Fruit fly (Drosophila melanogaster) whole organism, embryonic: Measurements from ENCODE around the gene tup.

ENCODE experiments used
- Aef1 ChIP-seq: fragments of 200-800 bp; sonication (Bioruptor generic); IDR thresholded peaks from 3 replicates; pipeline ENCODE4 v1.3.6; 2022; ENCODE audit warnings: missing biosample characterization, missing genetic modification characterization
- CG11247 ChIP-seq: fragments of 200-800 bp; sonication (Bioruptor generic); IDR thresholded peaks from 2 replicates; pipeline ENCODE4 v1.3.6; 2022; ENCODE audit warnings: missing biosample characterization, missing genetic modification characterization
- CG11504 ChIP-seq: fragments of 200-800 bp; sonication (Bioruptor generic); optimal IDR thresholded peaks from 3 replicates; lab custom pipeline; 2019; ENCODE audit warnings: missing biosample characterization, mild to moderate bottlenecking, missing genetic modification characterization, moderate library complexity
- CG11695 ChIP-seq: fragments of 200-800 bp; sonication (Bioruptor generic); IDR thresholded peaks from 3 replicates; pipeline ENCODE4 v1.3.6; 2022; ENCODE audit warnings: missing biosample characterization, missing genetic modification characterization
- CG12071 ChIP-seq: fragments of 200-800 bp; sonication (Bioruptor generic); optimal IDR thresholded peaks from 3 replicates; lab custom pipeline; 2018; ENCODE audit warnings: missing biosample characterization, mild to moderate bottlenecking, missing genetic modification characterization
- CG12219 ChIP-seq: fragments of 200-800 bp; sonication (Bioruptor generic); optimal IDR thresholded peaks from 3 replicates; lab custom pipeline; 2018; ENCODE audit warnings: missing biosample characterization, mild to moderate bottlenecking, missing genetic modification characterization
- CG12659 ChIP-seq: fragments of 200-800 bp; sonication (Bioruptor generic); optimal IDR thresholded peaks from 3 replicates; lab custom pipeline; 2017; ENCODE audit warnings: mild to moderate bottlenecking, missing biosample characterization, missing genetic modification reagents, missing genetic modification characterization
- CG14710 ChIP-seq: fragments of 200-800 bp; sonication (Bioruptor generic); optimal IDR thresholded peaks from 3 replicates; lab custom pipeline; 2019; ENCODE audit warnings: missing biosample characterization, mild to moderate bottlenecking, missing genetic modification characterization, moderate library complexity
- CG15269 ChIP-seq: fragments of 200-800 bp; sonication (Bioruptor generic); optimal IDR thresholded peaks from 2 replicates; lab custom pipeline; 2018; ENCODE audit warnings: missing biosample characterization, mild to moderate bottlenecking, missing genetic modification characterization, moderate library complexity
- CG17186 ChIP-seq: fragments of 200-800 bp; sonication (Bioruptor generic); optimal IDR thresholded peaks from 3 replicates; lab custom pipeline; 2017; ENCODE audit warnings: missing biosample characterization, missing genetic modification reagents, missing genetic modification characterization
- CG17359 ChIP-seq: fragments of 200-800 bp; sonication (Bioruptor generic); optimal IDR thresholded peaks from 3 replicates; lab custom pipeline; 2018; ENCODE audit warnings: missing biosample characterization, mild to moderate bottlenecking, missing genetic modification characterization, moderate library complexity
- CG17612 ChIP-seq: fragments of 200-800 bp; sonication (Bioruptor generic); IDR thresholded peaks from 2 replicates; pipeline ENCODE4 v1.3.6; 2022; ENCODE audit warnings: missing biosample characterization, missing genetic modification characterization
- CG1832 ChIP-seq: fragments of 200-800 bp; sonication (Bioruptor generic); optimal IDR thresholded peaks from 2 replicates; lab custom pipeline; 2017; ENCODE audit warnings: missing biosample characterization, mild to moderate bottlenecking, missing genetic modification characterization, inconsistent platforms
- CG30020 ChIP-seq: fragments of 200-800 bp; optimal IDR thresholded peaks from 2 replicates; lab custom pipeline; 2019; ENCODE audit warnings: missing biosample characterization, mild to moderate bottlenecking, missing genetic modification characterization, moderate library complexity
- CG32532 ChIP-seq: fragments of 200-800 bp; sonication (Bioruptor generic); IDR thresholded peaks from 2 replicates; pipeline ENCODE4 v1.3.6; 2022; ENCODE audit warnings: missing biosample characterization, missing genetic modification characterization
- CG32767 ChIP-seq: fragments of 200-800 bp; sonication (Bioruptor generic); IDR thresholded peaks from 2 replicates; pipeline ENCODE4 v1.3.6; 2022; ENCODE audit warnings: missing biosample characterization, missing genetic modification characterization
- CG4328 ChIP-seq: fragments of 200-800 bp; sonication (Bioruptor generic); optimal IDR thresholded peaks from 3 replicates; lab custom pipeline; 2017; ENCODE audit warnings: missing biosample characterization, missing genetic modification reagents, missing genetic modification characterization
- CG5953 ChIP-seq: fragments of 200-800 bp; sonication (Bioruptor generic); IDR thresholded peaks from 2 replicates; pipeline ENCODE4 v1.3.6; 2022; ENCODE audit warnings: missing biosample characterization, missing genetic modification characterization
- CG6683 ChIP-seq: fragments of 200-800 bp; sonication (Bioruptor generic); optimal IDR thresholded peaks from 2 replicates; lab custom pipeline; 2017; ENCODE audit warnings: missing biosample characterization, mild to moderate bottlenecking, missing genetic modification characterization, missing genetic modification reagents
- CG6689 ChIP-seq: fragments of 200-800 bp; sonication (Bioruptor generic); IDR thresholded peaks from 2 replicates; pipeline ENCODE4 v1.3.6; 2022; ENCODE audit warnings: missing biosample characterization, missing genetic modification characterization
- CG6765 ChIP-seq: fragments of 200-800 bp; sonication (Bioruptor generic); optimal IDR thresholded peaks from 3 replicates; lab custom pipeline; 2017; ENCODE audit warnings: missing biosample characterization, mild to moderate bottlenecking, missing genetic modification characterization
- CG6854 ChIP-seq: fragments of 200-800 bp; sonication (Bioruptor generic); optimal IDR thresholded peaks from 3 replicates; lab custom pipeline; 2017; ENCODE audit warnings: missing biosample characterization, mild to moderate bottlenecking, missing genetic modification characterization
- CG7963 ChIP-seq: fragments of 200-800 bp; sonication (Bioruptor generic); IDR thresholded peaks from 3 replicates; pipeline ENCODE4 v1.3.6; 2022; ENCODE audit warnings: missing biosample characterization, missing genetic modification characterization; ENCODE audit not compliant: partially characterized antibody
- CG9876 ChIP-seq: fragments of 200-800 bp; sonication (Bioruptor generic); optimal IDR thresholded peaks from 2 replicates; lab custom pipeline; 2016; ENCODE audit warnings: missing biosample characterization, missing genetic modification characterization
- CoRest ChIP-seq: fragments of 200-800 bp; sonication (Bioruptor generic); optimal IDR thresholded peaks from 3 replicates; lab custom pipeline; 2018; ENCODE audit warnings: missing biosample characterization, mild to moderate bottlenecking, missing genetic modification characterization, moderate library complexity
- D19A ChIP-seq: fragments of 200-800 bp; optimal IDR thresholded peaks from 3 replicates; lab custom pipeline; 2019; ENCODE audit warnings: missing biosample characterization, mild to moderate bottlenecking, missing genetic modification characterization, moderate library complexity
- Fer1 ChIP-seq: fragments of 200-800 bp; sonication (Bioruptor generic); optimal IDR thresholded peaks from 2 replicates; lab custom pipeline; 2017; ENCODE audit warnings: missing biosample characterization, mild to moderate bottlenecking, missing genetic modification characterization
- H2.0 ChIP-seq: fragments of 200-800 bp; sonication (Bioruptor generic); IDR thresholded peaks from 2 replicates; pipeline ENCODE4 v1.3.6; 2022; ENCODE audit warnings: missing biosample characterization, missing genetic modification characterization
- Hmx ChIP-seq: fragments of 200-800 bp; sonication (Bioruptor generic); optimal IDR thresholded peaks from 2 replicates; lab custom pipeline; 2016; ENCODE audit warnings: missing biosample characterization, missing genetic modification characterization
- Hr3 ChIP-seq: fragments of 200-800 bp; sonication (Bioruptor generic); optimal IDR thresholded peaks from 3 replicates; lab custom pipeline; 2016; ENCODE audit warnings: missing biosample characterization, missing genetic modification characterization
- Neu2 ChIP-seq: fragments of 200-800 bp; sonication (Bioruptor generic); optimal IDR thresholded peaks from 3 replicates; lab custom pipeline; 2016; ENCODE audit warnings: missing biosample characterization, missing genetic modification characterization, borderline replicate concordance
- Optix ChIP-seq: fragments of 200-800 bp; sonication (Bioruptor generic); IDR thresholded peaks from 3 replicates; pipeline ENCODE4 v1.3.6; 2022; ENCODE audit warnings: missing biosample characterization, missing genetic modification characterization
- Sin3A ChIP-seq: fragments of >200 bp; optimal IDR thresholded peaks from 2 replicates; lab custom pipeline; 2018
- Sox102F ChIP-seq: fragments of 200-800 bp; sonication (Bioruptor generic); optimal IDR thresholded peaks from 2 replicates; lab custom pipeline; 2018; ENCODE audit warnings: missing biosample characterization, mild to moderate bottlenecking, missing genetic modification characterization, moderate library complexity
- Xbp1 ChIP-seq: fragments of 200-800 bp; sonication (Bioruptor generic); optimal IDR thresholded peaks from 3 replicates; lab custom pipeline; 2016; ENCODE audit warnings: missing biosample characterization, mild to moderate bottlenecking, missing genetic modification characterization
- al ChIP-seq: fragments of 200-800 bp; sonication (Bioruptor generic); IDR thresholded peaks from 2 replicates; pipeline ENCODE4 v1.3.6; 2022; ENCODE audit warnings: missing biosample characterization, missing genetic modification characterization
- chinmo ChIP-seq: fragments of 200-800 bp; sonication (Bioruptor generic); IDR thresholded peaks from 4 replicates; pipeline ENCODE4 v1.3.6; 2022; ENCODE audit warnings: missing biosample characterization, missing genetic modification characterization; ENCODE audit not compliant: partially characterized antibody
- disco-r ChIP-seq: fragments of 200-800 bp; sonication (Bioruptor generic); optimal IDR thresholded peaks from 2 replicates; lab custom pipeline; 2016; ENCODE audit warnings: missing biosample characterization, missing genetic modification characterization
- dmrt11E ChIP-seq: fragments of 200-800 bp; sonication (Bioruptor generic); optimal IDR thresholded peaks from 3 replicates; lab custom pipeline; 2018; ENCODE audit warnings: missing biosample characterization, mild to moderate bottlenecking, missing genetic modification characterization, moderate library complexity
- emc ChIP-seq: fragments of 200-800 bp; sonication (Bioruptor generic); optimal IDR thresholded peaks from 2 replicates; lab custom pipeline; 2016; ENCODE audit warnings: missing biosample characterization, missing genetic modification characterization
- ewg ChIP-seq: fragments of 200-800 bp; sonication (Bioruptor generic); optimal IDR thresholded peaks from 3 replicates; lab custom pipeline; 2017; ENCODE audit warnings: mild to moderate bottlenecking, missing biosample characterization, missing genetic modification reagents, missing genetic modification characterization
- fru ChIP-seq: fragments of >200 bp; optimal IDR thresholded peaks from 2 replicates; lab custom pipeline; 2017
- h ChIP-seq: fragments of >200 bp; optimal IDR thresholded peaks from 2 replicates; lab custom pipeline; 2017
- her ChIP-seq: fragments of 200-800 bp; sonication (Bioruptor generic); optimal IDR thresholded peaks from 2 replicates; lab custom pipeline; 2016; ENCODE audit warnings: missing biosample characterization, missing genetic modification characterization
- ken ChIP-seq: fragments of 200-800 bp; sonication (Bioruptor generic); IDR thresholded peaks from 3 replicates; pipeline ENCODE4 v1.3.6; 2022; ENCODE audit warnings: missing biosample characterization, missing genetic modification characterization
- pnt ChIP-seq: fragments of 200-800 bp; sonication (Bioruptor generic); optimal IDR thresholded peaks from 3 replicates; lab custom pipeline; 2016; ENCODE audit warnings: missing biosample characterization, missing genetic modification characterization
- sd ChIP-seq: fragments of 200-800 bp; sonication (Bioruptor generic); optimal IDR thresholded peaks from 3 replicates; lab custom pipeline; 2018; ENCODE audit warnings: missing biosample characterization, mild to moderate bottlenecking, missing genetic modification characterization, moderate library complexity
- vfl ChIP-seq: fragments of 200-800 bp; sonication (Bioruptor generic); optimal IDR thresholded peaks from 2 replicates; lab custom pipeline; 2016; ENCODE audit warnings: missing biosample characterization, missing genetic modification characterization
- zfh1 ChIP-seq: fragments of 200-800 bp; sonication (Bioruptor generic); IDR thresholded peaks from 3 replicates; pipeline ENCODE4 v1.3.6; 2022; ENCODE audit warnings: missing biosample characterization, missing genetic modification characterization

tup gene

DNA sequence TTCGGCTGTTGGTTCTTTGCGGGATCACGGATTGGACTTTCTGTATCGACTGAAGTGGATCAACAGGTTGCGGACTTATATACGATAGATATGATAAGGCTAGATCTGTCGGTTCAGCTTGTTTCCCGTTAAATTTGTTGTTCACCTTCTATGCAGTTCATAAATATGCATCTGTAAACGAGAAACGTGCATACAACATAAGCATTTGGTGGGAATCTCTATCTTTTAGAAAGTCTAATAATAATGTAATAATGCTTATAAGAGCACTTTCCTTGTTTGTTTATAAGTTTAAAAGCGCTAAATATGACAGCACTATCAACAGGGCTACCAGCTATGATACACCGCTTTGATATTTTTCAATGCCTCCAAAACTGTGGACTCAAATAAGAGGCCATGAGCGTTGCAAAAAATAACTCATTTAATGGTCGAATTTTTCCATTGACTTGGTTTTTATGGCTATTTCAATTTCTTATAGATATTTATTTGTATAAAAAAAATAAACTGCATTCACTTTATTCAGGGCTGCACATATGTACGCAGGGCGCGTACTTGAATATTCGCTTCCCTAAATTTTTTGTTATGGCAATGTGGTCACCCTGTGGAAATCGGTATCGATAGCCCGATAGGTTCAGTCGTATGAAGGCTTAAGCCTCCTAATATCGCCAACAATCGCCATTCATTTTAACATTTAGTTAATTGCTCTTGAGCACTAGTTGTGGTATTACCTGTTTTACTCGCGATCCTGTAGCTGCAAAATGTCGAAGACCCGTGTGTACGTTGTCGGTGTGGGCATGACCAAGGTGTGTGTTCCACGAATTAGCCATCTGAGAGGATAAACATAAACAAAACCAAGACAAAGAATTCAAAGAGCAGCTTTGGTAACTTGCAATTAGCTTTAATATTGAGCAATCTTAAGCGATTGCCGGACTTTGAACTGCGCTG, 50.2 kb downstream of the tup start, which contains the start of the genes CG17597 and ScpX (continued):
- 0 out of 3 replicates have a peak, but pooled peaks have one; percentile 6 for TF ChIP-seq Optix (GFP tag; lab: Robert Waterston, UW)
- peak; percentile 44 for TF ChIP-seq ewg (GFP tag; lab: Kevin White, UChicago)
- peak; percentile 55; the same call in 2 of the 3 replicates for TF ChIP-seq zfh1 (GFP tag; lab: Robert Waterston, UW)
- no peak for TF ChIP-seq CG6683 (GFP tag; lab: Kevin White, UChicago)
- TF ChIP-seq CG11247 (GFP tag; lab: Robert Waterston, UW), result 0 out of 2 replicates have a peak, but pooled peaks have one; percentile 24
- peak; percentile 75 for TF ChIP-seq CG11504 (tag; lab: Kevin White, UChicago)
- TF ChIP-seq CG12659 (GFP tag; lab: Kevin White, UChicago), result peak; percentile 81
- no peak; the same call in 1 of the 2 replicates for TF ChIP-seq al (GFP tag; lab: Robert Waterston, UW)
- peak; percentile 59 for TF ChIP-seq Sox102F (GFP tag; lab: Kevin White, UChicago)
- no peak for TF ChIP-seq her (GFP tag; lab: Kevin White, UChicago)
- peak; percentile 42 for TF ChIP-seq emc (GFP tag; lab: Kevin White, UChicago)
- TF ChIP-seq disco-r (GFP tag; lab: Kevin White, UChicago), result peak; percentile 28
- peak; percentile 26 for TF ChIP-seq D19A (tag; lab: Kevin White, UChicago)
- peak; percentile 44; the same call in 1 of the 3 replicates for TF ChIP-seq ken
- TF ChIP-seq CG5953, result no peak
- peak; percentile 19 for TF ChIP-seq CG9876 (GFP tag; lab: Kevin White, UChicago)
- peak; percentile 61 for TF ChIP-seq Hmx (GFP tag; lab: Kevin White, UChicago)
- TF ChIP-seq CG30020 (tag; lab: Kevin White, UChicago), result peak; percentile 75
- peak; percentile 71 for TF ChIP-seq Sin3A
- peak; percentile 73 for TF ChIP-seq Hr3 (GFP tag; lab: Kevin White, UChicago)
- TF ChIP-seq CG14710 (tag; lab: Kevin White, UChicago), result peak; percentile 82
- TF ChIP-seq sd, result no peak
- TF ChIP-seq CoRest (tag; lab: Kevin White, UChicago), result peak; percentile 77
- TF ChIP-seq Xbp1, result peak; percentile 70
- TF ChIP-seq CG17359 (tag; lab: Kevin White, UChicago), result peak; percentile 54
- TF ChIP-seq fru (lab: Kevin White, UChicago), result no peak
- TF ChIP-seq CG6854 (GFP tag; lab: Kevin White, UChicago), result peak; percentile 45
- TF ChIP-seq CG15269 (tag; lab: Kevin White, UChicago), result peak; percentile 70
- TF ChIP-seq Neu2 (GFP tag; lab: Kevin White, UChicago), result peak; percentile 49
- TF ChIP-seq CG17186 (GFP tag; lab: Kevin White, UChicago), result peak; percentile 89
- TF ChIP-seq CG11695, result 0 out of 3 replicates have a peak, but pooled peaks have one; percentile 20
- TF ChIP-seq CG12071 (GFP tag; lab: Kevin White, UChicago), result peak; percentile 43
- TF ChIP-seq Aef1 (GFP tag; lab: Robert Waterston, UW), result 0 out of 3 replicates have a peak, but pooled peaks have one; percentile 21
- TF ChIP-seq pnt (GFP tag; lab: Kevin White, UChicago), result peak; percentile 58
- peak; percentile 47; the same call in 1 of the 2 replicates for TF ChIP-seq CG32532 (GFP tag; lab: Robert Waterston, UW)
- no peak for TF ChIP-seq CG1832
- TF ChIP-seq Fer1, result peak; percentile 49
- TF ChIP-seq CG12219 (GFP tag; lab: Kevin White, UChicago), result peak; percentile 50
- TF ChIP-seq CG17612 (GFP tag; lab: Robert Waterston, UW), result no peak
- no peak for TF ChIP-seq CG32767 (GFP tag; lab: Robert Waterston, UW)
- TF ChIP-seq H2.0 (GFP tag; lab: Robert Waterston, UW), result peak; percentile 57
- peak; percentile 62 for TF ChIP-seq CG6689 (GFP tag; lab: Robert Waterston, UW)
- TF ChIP-seq dmrt11E (tag; lab: Kevin White, UChicago), result peak; percentile 58
- peak; percentile 5 for TF ChIP-seq CG6765
- TF ChIP-seq h (lab: Kevin White, UChicago), result no peak
- peak; percentile 29 for TF ChIP-seq CG4328 (GFP tag; lab: Kevin White, UChicago)
- TF ChIP-seq chinmo, result peak; percentile 90; the same call in 3 of the 4 replicates
- TF ChIP-seq CG7963 (GFP tag; lab: Robert Waterston, UW), result peak; percentile 88
- peak; percentile 66 for TF ChIP-seq vfl (GFP tag; lab: Kevin White, UChicago)
